Worm (Caenorhabditis elegans) whole organism, L4 larva: Measurements from ENCODE around the gene acs-6.

ENCODE experiments used
- D1046.2 ChIP-seq: fragments of 200-800 bp; sonication (Bioruptor generic); IDR thresholded peaks from 2 replicates; pipeline ENCODE4 v1.3.6; 2022; ENCODE audit warnings: missing genetic modification characterization, missing compliant biosample characterization
- F10B5.3 ChIP-seq: sonication (generic microtip); optimal IDR thresholded peaks from 2 replicates; lab custom pipeline; 2016; ENCODE audit warnings: mild to moderate bottlenecking, missing genetic modification characterization, missing compliant biosample characterization
- F44E2.7 ChIP-seq: fragments of 200-800 bp; sonication (Bioruptor generic); IDR thresholded peaks from 2 replicates; pipeline ENCODE4 v2.1.2; 2022; ENCODE audit warnings: missing genetic modification characterization, missing compliant biosample characterization
- T20F7.1 ChIP-seq: fragments of 200-800 bp; sonication (Bioruptor generic); optimal IDR thresholded peaks from 2 replicates; lab custom pipeline; 2018; ENCODE audit warnings: mild to moderate bottlenecking, missing genetic modification characterization, missing compliant biosample characterization
- Y105C5A.15 ChIP-seq: fragments of 200-800 bp; sonication (Bioruptor generic); IDR thresholded peaks from 2 replicates; pipeline ENCODE4 v1.3.6; 2022; ENCODE audit warnings: missing genetic modification characterization, missing compliant biosample characterization
- Y48G9A.11 ChIP-seq: fragments of 200-800 bp; sonication (Bioruptor generic); IDR thresholded peaks from 2 replicates; pipeline ENCODE4 v1.3.6; 2022; ENCODE audit warnings: missing genetic modification reagents, missing genetic modification characterization, missing compliant biosample characterization
- Y5F2A.4 ChIP-seq: fragments of 200-800 bp; sonication (Bioruptor generic); optimal IDR thresholded peaks from 2 replicates; lab custom pipeline; 2018; ENCODE audit warnings: mild to moderate bottlenecking, missing genetic modification characterization, missing compliant biosample characterization
- ZK337.2 ChIP-seq: fragments of 200-800 bp; sonication (Bioruptor generic); IDR thresholded peaks from 2 replicates; pipeline ENCODE4 v1.3.6; 2022; ENCODE audit warnings: missing genetic modification reagents, missing genetic modification characterization, missing compliant biosample characterization
- aha-1 ChIP-seq: fragments of 150-350 bp; peaks from one replicate; lab custom pipeline; 2014; ENCODE audit warnings: missing biosample characterization, missing genetic modification characterization
- aly-2 ChIP-seq: sonication (generic microtip); optimal IDR thresholded peaks from 2 replicates; lab custom pipeline; 2018; ENCODE audit warnings: missing biosample characterization, missing genetic modification characterization
- attf-4 ChIP-seq: sonication (generic microtip); optimal IDR thresholded peaks from 3 replicates; lab custom pipeline; 2017; ENCODE audit warnings: missing biosample characterization, missing genetic modification characterization
- ceh-20 ChIP-seq: fragments of 200-800 bp; sonication (Bioruptor generic); IDR thresholded peaks from 2 replicates; pipeline ENCODE4 v1.3.6; 2022; ENCODE audit warnings: missing genetic modification reagents, missing genetic modification characterization, missing compliant biosample characterization
- ceh-32 ChIP-seq: sonication (generic microtip); optimal IDR thresholded peaks from 2 replicates; lab custom pipeline; 2016; ENCODE audit warnings: mild to moderate bottlenecking, missing genetic modification characterization, missing compliant biosample characterization; ENCODE audit not compliant: poor library complexity
- ceh-44 ChIP-seq: fragments of 200-800 bp; sonication (Bioruptor generic); IDR thresholded peaks from 2 replicates; pipeline ENCODE4 v1.3.6; 2022; ENCODE audit warnings: missing genetic modification reagents, missing genetic modification characterization, missing compliant biosample characterization
- ceh-62 ChIP-seq: sonication (generic microtip); optimal IDR thresholded peaks from 2 replicates; lab custom pipeline; 2017; ENCODE audit warnings: missing biosample characterization, missing genetic modification characterization
- ces-1 ChIP-seq: fragments of 150-350 bp; sonication (generic microtip); optimal IDR thresholded peaks from 4 replicates; lab custom pipeline; 2014; ENCODE audit warnings: missing biosample characterization, missing genetic modification reagents, missing genetic modification characterization
- ctbp-1 ChIP-seq: fragments of 200-800 bp; sonication (Bioruptor generic); IDR thresholded peaks from 2 replicates; pipeline ENCODE4 v1.3.6; 2022; ENCODE audit warnings: missing genetic modification reagents, missing genetic modification characterization, missing compliant biosample characterization
- dmd-6 ChIP-seq: fragments of 200-800 bp; sonication (Bioruptor generic); IDR thresholded peaks from 2 replicates; pipeline ENCODE4 v1.3.6; 2022; ENCODE audit warnings: missing genetic modification reagents, missing genetic modification characterization, missing compliant biosample characterization
- fkh-10 ChIP-seq: fragments of 150-350 bp; optimal IDR thresholded peaks from 2 replicates; lab custom pipeline; 2014; ENCODE audit warnings: missing biosample characterization, missing genetic modification reagents, missing genetic modification characterization
- gei-8 ChIP-seq: fragments of 200-800 bp; sonication (Bioruptor generic); optimal IDR thresholded peaks from 2 replicates; lab custom pipeline; 2018; ENCODE audit warnings: mild to moderate bottlenecking, missing genetic modification characterization, missing compliant biosample characterization
- hmg-1.1 ChIP-seq: fragments of 200-800 bp; sonication (Bioruptor generic); IDR thresholded peaks from 2 replicates; pipeline ENCODE4 v1.3.6; 2022; ENCODE audit warnings: missing genetic modification reagents, missing genetic modification characterization, missing compliant biosample characterization
- lin-1 ChIP-seq: fragments of 200-800 bp; sonication (Bioruptor generic); IDR thresholded peaks from 2 replicates; pipeline ENCODE4 v1.3.6; 2022; ENCODE audit warnings: missing genetic modification reagents, missing genetic modification characterization, missing compliant biosample characterization
- lsy-2 ChIP-seq, 2 experiments: fragments of 150-350 bp in 1 of 2; sonication (generic microtip) in 1 of 2; optimal IDR thresholded peaks; 2 replicates each; lab custom pipeline; 2014 to 2017; ENCODE audit warnings: missing biosample characterization in 2 of 2, missing genetic modification characterization in 2 of 2
- mdl-1 ChIP-seq, 2 experiments: fragments of 150-350 bp in 1 of 2; sonication (generic microtip) in 1 of 2; optimal IDR thresholded peaks; 2 replicates each; lab custom pipeline; 2014 to 2017; ENCODE audit warnings: missing biosample characterization in 2 of 2, missing genetic modification characterization in 2 of 2
- mes-2 ChIP-seq: sonication (generic microtip); optimal IDR thresholded peaks from 2 replicates; lab custom pipeline; 2016; ENCODE audit warnings: missing genotype, mild to moderate bottlenecking, missing genetic modification characterization, missing compliant biosample characterization; ENCODE audit not compliant: poor library complexity, severe bottlenecking
- mxl-2 ChIP-seq: fragments of 200-800 bp; sonication (Bioruptor generic); conservative IDR thresholded peaks from 2 replicates; pipeline ENCODE4 v1.3.6; 2022; ENCODE audit warnings: missing genetic modification reagents, missing genetic modification characterization, missing compliant biosample characterization
- nhr-102 ChIP-seq: sonication (generic microtip); optimal IDR thresholded peaks from 2 replicates; lab custom pipeline; 2016; ENCODE audit warnings: mild to moderate bottlenecking, missing genetic modification characterization, moderate library complexity, missing compliant biosample characterization
- nhr-11 ChIP-seq: fragments of 150-350 bp; optimal IDR thresholded peaks from 2 replicates; lab custom pipeline; 2014; ENCODE audit warnings: missing biosample characterization, missing genetic modification characterization
- nhr-111 ChIP-seq: fragments of 200-800 bp; sonication (Bioruptor generic); optimal IDR thresholded peaks from 2 replicates; lab custom pipeline; 2018; ENCODE audit warnings: mild to moderate bottlenecking, missing genetic modification characterization, missing compliant biosample characterization
- nhr-237 ChIP-seq: sonication (generic microtip); optimal IDR thresholded peaks from 2 replicates; lab custom pipeline; 2017; ENCODE audit warnings: missing biosample characterization, missing genetic modification characterization
- nhr-6 ChIP-seq: fragments of 150-350 bp; optimal IDR thresholded peaks from 2 replicates; lab custom pipeline; 2014; ENCODE audit warnings: missing biosample characterization, missing genetic modification characterization
- php-3 ChIP-seq: fragments of 200-800 bp; sonication (Bioruptor generic); IDR thresholded peaks from 2 replicates; pipeline ENCODE4 v1.3.6; 2022; ENCODE audit warnings: missing genetic modification reagents, missing genetic modification characterization, missing compliant biosample characterization
- pqm-1 ChIP-seq: sonication (generic microtip); optimal IDR thresholded peaks from 2 replicates; lab custom pipeline; 2017; ENCODE audit warnings: missing biosample characterization, missing genetic modification characterization
- rbr-2 ChIP-seq: sonication (generic microtip); optimal IDR thresholded peaks from 2 replicates; lab custom pipeline; 2016; ENCODE audit warnings: missing genotype, missing genetic modification characterization, missing compliant biosample characterization
- saeg-2 ChIP-seq: fragments of 200-800 bp; sonication (Bioruptor generic); IDR thresholded peaks from 2 replicates; pipeline ENCODE4 v1.3.6; 2022; ENCODE audit warnings: missing genetic modification reagents, missing genetic modification characterization, missing compliant biosample characterization
- sdz-12 ChIP-seq: fragments of 200-800 bp; sonication (Bioruptor generic); optimal IDR thresholded peaks from 2 replicates; lab custom pipeline; 2018; ENCODE audit warnings: mild to moderate bottlenecking, missing genetic modification characterization, missing compliant biosample characterization
- set-16 ChIP-seq: fragments of 200-800 bp; sonication (Bioruptor generic); IDR thresholded peaks from 2 replicates; pipeline ENCODE4 v1.3.6; 2022; ENCODE audit warnings: missing genetic modification reagents, missing genetic modification characterization, missing compliant biosample characterization
- snpc-1.2 ChIP-seq: fragments of 200-800 bp; sonication (Bioruptor generic); IDR thresholded peaks from 2 replicates; pipeline ENCODE4 v1.3.6; 2022; ENCODE audit warnings: missing genetic modification reagents, missing genetic modification characterization, missing compliant biosample characterization
- snpc-4 ChIP-seq: fragments of 150-350 bp; optimal IDR thresholded peaks from 2 replicates; lab custom pipeline; 2014; ENCODE audit warnings: missing biosample characterization, missing genetic modification characterization
- spr-3 ChIP-seq: fragments of 200-800 bp; sonication (Bioruptor generic); optimal IDR thresholded peaks from 2 replicates; lab custom pipeline; 2018; ENCODE audit warnings: mild to moderate bottlenecking, missing genetic modification characterization, missing compliant biosample characterization
- tag-97 ChIP-seq: fragments of 200-800 bp; sonication (Bioruptor generic); IDR thresholded peaks from 2 replicates; pipeline ENCODE4 v1.3.6; 2022; ENCODE audit warnings: missing genetic modification characterization, missing compliant biosample characterization
- tra-1 ChIP-seq: fragments of 200-800 bp; sonication (Bioruptor generic); IDR thresholded peaks from 2 replicates; pipeline ENCODE4 v1.3.6; 2022; ENCODE audit warnings: missing genetic modification reagents, missing genetic modification characterization, missing compliant biosample characterization
- unc-62 ChIP-seq, 3 experiments: fragments of 150-350 bp in 1 of 3; sonication (generic microtip); optimal IDR thresholded peaks in 2 of 3; peaks in 1 of 3; 1 replicate in 1 of 3; 2 replicates in 2 of 3; lab custom pipeline; 2014 to 2017; ENCODE audit warnings: missing biosample characterization in 3 of 3, missing genetic modification characterization in 3 of 3, missing genetic modification reagents in 3 of 3, missing genotype in 1 of 3
- zfp-2 ChIP-seq: sonication (generic microtip); optimal IDR thresholded peaks from 2 replicates; lab custom pipeline; 2016; ENCODE audit warnings: mild to moderate bottlenecking, missing genetic modification characterization, missing compliant biosample characterization
- zfp-3 ChIP-seq: fragments of 200-800 bp; sonication (Bioruptor generic); conservative IDR thresholded peaks from 2 replicates; pipeline ENCODE4 v1.3.6; 2022; ENCODE audit warnings: missing genetic modification reagents, missing genetic modification characterization, missing compliant biosample characterization
- zip-11 ChIP-seq: fragments of 200-800 bp; sonication (Bioruptor generic); IDR thresholded peaks from 2 replicates; pipeline ENCODE4 v1.3.6; 2022; ENCODE audit warnings: missing genetic modification characterization, missing compliant biosample characterization

acs-6 gene

ce11 chrII:7061730-7062129 lies at the start of gene acs-6:
acs-6 (plus strand) TSS chrII:7062030.
- TF ChIP-seq set-16 = no peak
- TF ChIP-seq pqm-1 = no peak
- no peak for TF ChIP-seq ctbp-1 (GFP tag; lab: Robert Waterston, UW)
- no peak for TF ChIP-seq tag-97 (GFP tag; lab: Robert Waterston, UW)
- TF ChIP-seq F44E2.7 (GFP tag; lab: Robert Waterston, UW) = no peak
- no peak for TF ChIP-seq ceh-20 (GFP tag; lab: Robert Waterston, UW)
- TF ChIP-seq Y48G9A.11 = no peak
- no peak for TF ChIP-seq unc-62 (GFP tag; optimal IDR thresholded peaks at IDR 0.05 in 1 of 2; lab: Kevin White, UChicago)
- TF ChIP-seq unc-62 (tag; optimal IDR thresholded peaks at IDR 0.05; lab: Kevin White, UChicago) = no peak
- no peak for TF ChIP-seq saeg-2 (GFP tag; lab: Robert Waterston, UW)
- TF ChIP-seq ces-1 (GFP tag; lab: Kevin White, UChicago) = no peak
- no peak for TF ChIP-seq Y5F2A.4 (GFP tag; lab: Kevin White, UChicago)
- no peak for TF ChIP-seq lsy-2 (tag; optimal IDR thresholded peaks at IDR 0.05; lab: Kevin White, UChicago)
- TF ChIP-seq php-3 (GFP tag; lab: Robert Waterston, UW) = no peak
- TF ChIP-seq nhr-102 (tag; lab: Kevin White, UChicago) = no peak
- no peak for TF ChIP-seq lin-1

DNA sequence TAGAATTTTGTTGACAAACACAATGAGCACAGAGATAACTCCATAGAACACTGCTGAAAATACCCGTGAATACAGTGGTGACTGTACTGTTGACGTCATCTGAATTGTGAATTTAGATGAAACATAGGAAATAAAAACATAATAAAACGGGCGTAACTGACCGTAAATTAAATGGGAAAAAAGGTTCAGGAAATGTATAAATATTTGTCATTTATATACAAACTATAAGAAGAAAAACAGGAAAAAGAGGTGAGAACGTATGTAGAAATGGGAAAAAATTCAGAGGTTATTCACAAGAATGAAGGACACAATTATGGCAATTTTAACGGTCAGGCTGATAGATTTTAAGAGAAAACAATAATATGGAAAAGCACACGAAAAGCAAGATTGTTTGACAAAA lies 49.2 kb upstream of the acs-6 start, which contains the start of gene sqv-7:
Gene sqv-7, minus strand, starts transcription at position 101 of the 400 bp plus-strand sequence.
- no peak for TF ChIP-seq aly-2 (tag; lab: Kevin White, UChicago)
- TF ChIP-seq zip-11 (GFP tag; lab: Robert Waterston, UW) = no peak
- TF ChIP-seq php-3 (GFP tag; lab: Robert Waterston, UW) = no peak
- no peak for TF ChIP-seq gei-8 (GFP tag; lab: Kevin White, UChicago)
- no peak for TF ChIP-seq nhr-11 (tag; lab: Kevin White, UChicago)
- TF ChIP-seq Y105C5A.15 (GFP tag; lab: Robert Waterston, UW) = no peak
- TF ChIP-seq Y5F2A.4 (GFP tag; lab: Kevin White, UChicago) = no peak
- TF ChIP-seq nhr-111 (GFP tag; lab: Kevin White, UChicago) = no peak
- no peak for TF ChIP-seq pqm-1
- no peak for TF ChIP-seq set-16
- TF ChIP-seq sdz-12 (GFP tag; lab: Kevin White, UChicago) = no peak
- no peak for TF ChIP-seq snpc-1.2 (GFP tag; lab: Robert Waterston, UW)
- TF ChIP-seq ZK337.2 (GFP tag; lab: Robert Waterston, UW) = no peak
- TF ChIP-seq nhr-6 (tag; lab: Kevin White, UChicago) = no peak
- TF ChIP-seq T20F7.1 (GFP tag; lab: Kevin White, UChicago) = no peak
- no peak for TF ChIP-seq lsy-2 (tag; optimal IDR thresholded peaks at IDR 0.05; lab: Kevin White, UChicago)
- no peak for TF ChIP-seq mxl-2 (GFP tag; lab: Robert Waterston, UW)
- TF ChIP-seq fkh-10 (GFP tag; lab: Kevin White, UChicago) = no peak
- TF ChIP-seq ceh-44 (GFP tag; lab: Robert Waterston, UW) = no peak
- no peak for TF ChIP-seq zfp-3 (GFP tag; lab: Robert Waterston, UW)

DNA sequence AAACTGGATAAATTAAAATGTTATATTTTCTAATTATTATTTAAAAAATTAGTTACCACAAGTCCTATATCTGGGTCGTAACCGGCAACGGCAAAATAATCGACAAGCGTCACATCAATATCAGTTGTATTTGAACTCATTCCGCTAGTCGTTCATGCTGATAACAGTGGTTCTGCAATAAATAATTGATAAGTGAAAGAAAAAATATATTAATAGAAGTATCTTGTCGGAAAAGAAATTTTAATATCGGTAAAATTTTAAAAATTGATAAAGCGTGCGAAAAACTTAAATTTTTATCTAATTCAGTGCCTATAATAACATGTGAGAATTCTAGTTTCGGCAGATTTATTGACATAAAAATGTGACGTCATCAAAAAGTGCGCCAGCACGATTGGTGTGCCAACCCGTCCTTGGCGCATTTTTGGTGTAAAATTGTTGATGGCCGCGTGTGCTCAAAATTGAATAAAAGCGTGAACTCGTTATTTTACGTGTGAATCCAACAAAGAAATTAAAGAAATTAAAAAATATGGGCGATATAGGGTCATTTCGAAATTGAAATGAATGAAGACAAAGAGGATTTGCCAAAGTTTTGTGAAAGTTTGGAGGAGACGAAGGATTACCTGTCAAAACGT lies 39.3 kb upstream of the acs-6 start, which contains the start of the genes lst-6 and lst-5:
Gene lst-6, minus strand, starts transcription at position 140 of the 632 bp plus-strand sequence.
Gene lst-5, plus strand, starts transcription at position 544 of the 632 bp plus-strand sequence.
- TF ChIP-seq gei-8 (GFP tag; lab: Kevin White, UChicago) (no peak), nhr-237 (tag; lab: Kevin White, UChicago) (no peak), fkh-10 (GFP tag; lab: Kevin White, UChicago) (peak; percentile 53), mdl-1 (tag; optimal IDR thresholded peaks at IDR 0.05; lab: Kevin White, UChicago) (peak in 1 of 2 experiments; percentile 34), dmd-6 (GFP tag; lab: Robert Waterston, UW) (peak; percentile 58; the same call in 1 of the 2 replicates), zfp-2 (tag; lab: Kevin White, UChicago) (no peak), lin-1 (0 out of 2 replicates have a peak, but pooled peaks have one; percentile 16), tra-1 (GFP tag; lab: Robert Waterston, UW) (no peak), mes-2 (tag; lab: Kevin White, UChicago) (peak; percentile 71), snpc-4 (tag; lab: Kevin White, UChicago) (no peak), D1046.2 (GFP tag; lab: Robert Waterston, UW) (no peak), rbr-2 (tag; lab: Kevin White, UChicago) (peak; percentile 70), F10B5.3 (tag; lab: Kevin White, UChicago) (no peak), aha-1 (tag; lab: Kevin White, UChicago) (peak; percentile 62), ceh-32 (tag; lab: Kevin White, UChicago) (no peak), ceh-62 (tag; lab: Kevin White, UChicago) (no peak), set-16 (no peak), hmg-1.1 (GFP tag; lab: Robert Waterston, UW) (no peak), snpc-1.2 (GFP tag; lab: Robert Waterston, UW) (no peak), spr-3 (GFP tag; lab: Kevin White, UChicago) (no peak), attf-4 (tag; lab: Kevin White, UChicago) (no peak)
